Fruit fly (Drosophila melanogaster): ENCODE measurements around the gene CG18641.

Gene CG18641

dm6 chr2L:2398459-2398858, 16.7 kb downstream of the CG18641 start:
- no peak for TF ChIP-seq jigr1 (GFP tag; IDR thresholded peaks at IDR 0.05)
- TF ChIP-seq HmgZ (tag; optimal IDR thresholded peaks at IDR 0.05) = no peak
- TF ChIP-seq oc (tag; optimal IDR thresholded peaks at IDR 0.05) = no peak
- TF ChIP-seq B-H1 (GFP tag; IDR thresholded peaks at IDR 0.05) = no peak
- TF ChIP-seq esg (GFP tag; conservative IDR thresholded peaks at IDR 0.05) = 0 out of 2 replicates have a peak, but pooled peaks have one; percentile 14
- TF ChIP-seq CG4424 (GFP tag; optimal IDR thresholded peaks at IDR 0.05) = no peak
- no peak for TF ChIP-seq cas (GFP tag; IDR thresholded peaks at IDR 0.05)
- no peak for TF ChIP-seq Rfx (GFP tag; IDR thresholded peaks at IDR 0.05)
- no peak for TF ChIP-seq Hmr (GFP tag; optimal IDR thresholded peaks at IDR 0.05)
- TF ChIP-seq NC2α (GFP tag; optimal IDR thresholded peaks at IDR 0.05) = no peak
- no peak for TF ChIP-seq Doc2 (GFP tag; IDR thresholded peaks at IDR 0.05)
- no peak for TF ChIP-seq Dbx (GFP tag; IDR thresholded peaks at IDR 0.05)
- TF ChIP-seq CG11398 (GFP tag; optimal IDR thresholded peaks at IDR 0.05) = no peak
- TF ChIP-seq Xbp1 (GFP tag; optimal IDR thresholded peaks at IDR 0.05) = peak; percentile 4
- TF ChIP-seq seq (GFP tag; IDR thresholded peaks at IDR 0.05) = no peak
- TF ChIP-seq cg (GFP tag; optimal IDR thresholded peaks at IDR 0.05) = no peak
- no peak for TF ChIP-seq br (optimal IDR thresholded peaks at IDR 0.05)
- no peak for TF ChIP-seq ci (GFP tag; IDR thresholded peaks at IDR 0.05)
- TF ChIP-seq CG4820 (GFP tag; optimal IDR thresholded peaks at IDR 0.05) = no peak
- TF ChIP-seq sd (tag; optimal IDR thresholded peaks at IDR 0.05) = no peak
- 0 out of 2 replicates have a peak, but pooled peaks have one; percentile 16 for TF ChIP-seq Ptx1 (GFP tag; IDR thresholded peaks at IDR 0.05)
- TF ChIP-seq CG8944 (GFP tag; optimal IDR thresholded peaks at IDR 0.05) = no peak
- no peak for TF ChIP-seq CG9215 (GFP tag; IDR thresholded peaks at IDR 0.05)
- TF ChIP-seq CG7372 (GFP tag; IDR thresholded peaks at IDR 0.05) = no peak
- TF ChIP-seq HLH54F (GFP tag; optimal IDR thresholded peaks at IDR 0.05) = no peak
- TF ChIP-seq pan (optimal IDR thresholded peaks at IDR 0.05) = no peak
- peak in 1 of 2 experiments; percentile 5 for TF ChIP-seq pan (GFP tag; optimal IDR thresholded peaks at IDR 0.05 in 1 of 2, IDR thresholded peaks at IDR 0.05 in 1 of 2)
- no peak for TF ChIP-seq gsb (GFP tag; IDR thresholded peaks at IDR 0.05)
- no peak for TF ChIP-seq gcm2 (GFP tag; optimal IDR thresholded peaks at IDR 0.05)
- TF ChIP-seq bsh (GFP tag; optimal IDR thresholded peaks at IDR 0.05) = peak in 1 of 2 experiments; percentile 36
- peak; percentile 11; the same call in 1 of the 2 replicates for TF ChIP-seq CG10366 (GFP tag; IDR thresholded peaks at IDR 0.05)
- TF ChIP-seq repo (GFP tag; optimal IDR thresholded peaks at IDR 0.05) = no peak
- TF ChIP-seq sna (GFP tag; IDR thresholded peaks at IDR 0.05; ENCODE audit: partially characterized antibody) = no peak
- TF ChIP-seq tll (GFP tag; optimal IDR thresholded peaks at IDR 0.05) = no peak
- no peak for TF ChIP-seq Chrac-16 (GFP tag; optimal IDR thresholded peaks at IDR 0.05)
- TF ChIP-seq CG15514 (GFP tag; optimal IDR thresholded peaks at IDR 0.05) = no peak
- no peak for TF ChIP-seq wor (GFP tag; IDR thresholded peaks at IDR 0.05)
- TF ChIP-seq CG14667 (GFP tag; IDR thresholded peaks at IDR 0.05) = no peak
- no peak for TF ChIP-seq Drgx (GFP tag; IDR thresholded peaks at IDR 0.05)
- no peak for TF ChIP-seq CG8478 (optimal IDR thresholded peaks at IDR 0.05)
- no peak for TF ChIP-seq CG13296 (GFP tag; optimal IDR thresholded peaks at IDR 0.05)
- TF ChIP-seq Sin3A (optimal IDR thresholded peaks at IDR 0.05) = no peak
- no peak for TF ChIP-seq CG3847 (GFP tag; IDR thresholded peaks at IDR 0.05)
- peak; percentile 20 for TF ChIP-seq Blimp-1 (GFP tag; optimal IDR thresholded peaks at IDR 0.05)
- no peak for TF ChIP-seq pb (GFP tag; optimal IDR thresholded peaks at IDR 0.05)
- TF ChIP-seq tgo (GFP tag; IDR thresholded peaks at IDR 0.05) = no peak
- peak; percentile 30; the same call in 1 of the 2 replicates for TF ChIP-seq vvl (GFP tag; IDR thresholded peaks at IDR 0.05)
- TF ChIP-seq E2f1 (GFP tag; IDR thresholded peaks at IDR 0.05) = no peak
- no peak for TF ChIP-seq danr (GFP tag; IDR thresholded peaks at IDR 0.05)
- no peak for TF ChIP-seq ssp (GFP tag; IDR thresholded peaks at IDR 0.05)
- TF ChIP-seq tap (tag; optimal IDR thresholded peaks at IDR 0.05) = no peak
- TF ChIP-seq CG18262 (tag; optimal IDR thresholded peaks at IDR 0.05) = no peak
- peak; percentile 14 for TF ChIP-seq CG17359 (tag; optimal IDR thresholded peaks at IDR 0.05)

Data from whole organism, embryonic.